Worm (Caenorhabditis elegans): ENCODE results near the gene pho-4.

DNA sequence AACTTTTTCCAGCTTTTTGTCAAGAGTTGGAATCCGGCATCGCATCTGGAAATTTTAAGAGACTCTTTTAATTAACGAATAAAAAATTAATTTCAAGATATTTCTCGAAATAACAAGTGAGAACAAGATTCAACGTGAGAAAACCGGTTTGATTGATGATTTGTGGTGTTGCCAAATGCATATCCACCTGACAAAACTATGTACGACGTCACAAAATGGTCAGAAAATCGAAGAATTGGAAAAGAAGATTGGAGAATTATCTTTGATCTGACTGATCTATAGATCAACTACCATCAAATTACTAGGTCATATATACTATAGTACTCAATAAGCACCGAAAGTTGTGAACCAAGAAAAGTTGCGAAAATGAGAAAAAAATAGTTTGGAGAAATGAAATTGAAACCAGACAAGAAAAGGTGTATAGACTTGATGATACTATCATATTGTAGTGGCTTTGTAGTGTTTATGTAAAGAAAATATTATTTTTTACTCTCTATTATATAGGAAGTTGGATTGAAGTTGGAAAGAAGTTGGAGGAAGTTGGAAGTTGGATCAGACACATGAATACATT, 8.6 kb upstream of the pho-4 start, which contains the start of gene ptr-6:
- TF ChIP-seq madf-5 (GFP tag; IDR thresholded peaks at IDR 0.05) (no peak), lir-3 (tag; optimal IDR thresholded peaks at IDR 0.05) (no peak), snpc-4 (tag; optimal IDR thresholded peaks at IDR 0.05) (no peak), attf-4 (tag; optimal IDR thresholded peaks at IDR 0.05) (no peak), ztf-11 (tag; optimal IDR thresholded peaks at IDR 0.05) (no peak), nhr-77 (tag; optimal IDR thresholded peaks at IDR 0.05) (no peak), lsy-2 (tag; optimal IDR thresholded peaks at IDR 0.05) (no peak), zfp-3 (GFP tag; conservative IDR thresholded peaks at IDR 0.05) (no peak)
